Worm (Caenorhabditis elegans): ENCODE data around the gene Y37E11B.1.

Gene Y37E11B.1

DNA sequence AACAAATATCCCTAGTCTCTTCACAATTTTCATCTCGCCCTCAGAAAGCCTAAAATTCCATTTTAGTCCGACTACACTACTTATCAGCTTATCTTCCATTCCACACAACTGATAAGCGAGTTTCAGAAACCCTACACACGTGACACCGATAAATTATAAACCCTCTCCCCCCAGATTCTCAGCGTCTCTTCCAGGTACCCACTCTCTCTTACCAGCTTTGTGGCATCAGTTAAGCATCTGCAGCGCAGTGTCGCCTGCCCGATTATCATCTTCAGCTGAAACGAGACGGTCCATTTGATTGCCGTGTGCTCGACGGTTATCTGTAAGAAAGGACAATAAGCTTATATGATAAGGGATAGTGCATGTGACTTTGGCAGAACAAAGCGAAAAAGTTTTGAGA lies 32.4 kb downstream of the Y37E11B.1 start (continued):
- TF ChIP-seq egl-44 (GFP tag; IDR thresholded peaks at IDR 0.05) (peak; percentile 55; the same call in 1 of the 2 replicates), tbx-9 (tag; optimal IDR thresholded peaks at IDR 0.05; ENCODE audit: borderline replicate concordance) (no peak), repo-1 (tag; optimal IDR thresholded peaks at IDR 0.05) (no peak), hsf-1 (GFP tag; IDR thresholded peaks at IDR 0.05) (no peak), F52B5.7 (tag; optimal IDR thresholded peaks at IDR 0.05) (no peak), madf-3 (GFP tag; IDR thresholded peaks at IDR 0.05) (no peak), him-1 (tag; optimal IDR thresholded peaks at IDR 0.05) (no peak), B0261.1 (tag; optimal IDR thresholded peaks at IDR 0.05) (no peak), nfya-1 (tag; optimal IDR thresholded peaks at IDR 0.05; ENCODE audit: borderline replicate concordance, insufficient read depth) (no peak), rec-8 (tag; optimal IDR thresholded peaks at IDR 0.05) (no peak), egrh-3 (GFP tag; IDR thresholded peaks at IDR 0.05) (0 out of 2 replicates have a peak, but pooled peaks have one; percentile 33), B0019.2 (GFP tag; conservative IDR thresholded peaks at IDR 0.05) (no peak), dpff-1 (tag; optimal IDR thresholded peaks at IDR 0.05) (no peak), K11D2.4 (GFP tag; IDR thresholded peaks at IDR 0.05) (0 out of 2 replicates have a peak, but pooled peaks have one; percentile 53), hmg-20 (GFP tag; IDR thresholded peaks at IDR 0.05) (no peak), ceh-100 (GFP tag; IDR thresholded peaks at IDR 0.05) (no peak), T07F8.4 (tag; optimal IDR thresholded peaks at IDR 0.05) (no peak), lag-1 (GFP tag; IDR thresholded peaks at IDR 0.05) (no peak), F57C9.4 (tag; optimal IDR thresholded peaks at IDR 0.05) (no peak), ZK185.1 (tag; optimal IDR thresholded peaks at IDR 0.05; ENCODE audit: poor library complexity, severe bottlenecking) (no peak), madf-10 (tag; optimal IDR thresholded peaks at IDR 0.05) (peak; percentile 42), hlh-26 (GFP tag; conservative IDR thresholded peaks at IDR 0.05) (no peak), let-607 (tag; optimal IDR thresholded peaks at IDR 0.05) (peak; percentile 74 to 82), cebp-1 (GFP tag; IDR thresholded peaks at IDR 0.05) (no peak), cebp-1 (tag; optimal IDR thresholded peaks at IDR 0.05) (peak; percentile 61), lin-54 (GFP tag; optimal IDR thresholded peaks at IDR 0.05) (peak; percentile 32), ceh-27 (GFP tag; optimal IDR thresholded peaks at IDR 0.05) (no peak), sea-2 (GFP tag; IDR thresholded peaks at IDR 0.05) (no peak), let-526 (GFP tag; IDR thresholded peaks at IDR 0.05) (peak; percentile 38; the same call in 1 of the 2 replicates), ccch-3 (GFP tag; optimal IDR thresholded peaks at IDR 0.05) (no peak), K12H6.12 (tag; optimal IDR thresholded peaks at IDR 0.05) (no peak), cebp-2 (GFP tag; IDR thresholded peaks at IDR 0.05) (no peak), zfh-2 (GFP tag; conservative IDR thresholded peaks at IDR 0.05) (no peak), dox-1 (GFP tag; IDR thresholded peaks at IDR 0.05) (peak; percentile 75), D2030.7 (GFP tag; IDR thresholded peaks at IDR 0.05) (no peak), ztf-28 (GFP tag; IDR thresholded peaks at IDR 0.05) (no peak), xnd-1 (tag; optimal IDR thresholded peaks at IDR 0.05) (no peak), atf-7 (tag; optimal IDR thresholded peaks at IDR 0.05) (peak; percentile 53), nhr-27 (tag; optimal IDR thresholded peaks at IDR 0.05) (no peak), gei-17 (GFP tag; optimal IDR thresholded peaks at IDR 0.05) (no peak), ceh-79 (tag; optimal IDR thresholded peaks at IDR 0.05) (no peak), chd-7 (tag; optimal IDR thresholded peaks at IDR 0.05) (peak; percentile 59), mcd-1 (GFP tag; IDR thresholded peaks at IDR 0.05) (peak; percentile 36; the same call in 1 of the 2 replicates), egl-18 (GFP tag; IDR thresholded peaks at IDR 0.05) (no peak), attf-5 (GFP tag; optimal IDR thresholded peaks at IDR 0.05) (no peak), snpc-1.1 (tag; optimal IDR thresholded peaks at IDR 0.05; ENCODE audit: insufficient read depth) (no peak), Y95B8A.8 (GFP tag; IDR thresholded peaks at IDR 0.05) (no peak), F33H1.4 (GFP tag; IDR thresholded peaks at IDR 0.05) (no peak)
